Worm (Caenorhabditis elegans): Measurements from ENCODE around the gene cox-6B.

DNA sequence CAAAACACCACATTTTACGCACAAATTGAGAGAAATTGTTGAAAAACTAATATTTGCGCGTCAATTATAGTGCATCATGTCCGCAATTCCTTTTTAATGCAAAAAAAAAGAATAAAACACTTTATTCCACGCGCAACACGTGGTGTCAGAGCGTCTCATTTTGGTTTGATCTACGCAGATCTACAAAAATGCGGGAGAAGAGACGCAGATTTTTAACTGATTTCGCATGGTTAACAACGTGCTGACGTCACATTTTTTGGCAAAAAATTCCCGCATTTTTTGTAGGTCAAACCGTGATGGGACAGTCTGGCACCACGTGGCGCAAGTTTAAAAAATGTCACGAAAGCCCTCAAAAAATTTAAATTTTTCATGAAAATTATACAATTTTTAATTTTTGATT, 10.7 kb downstream of the cox-6B start:
- TF ChIP-seq lin-13 (GFP tag; optimal IDR thresholded peaks at IDR 0.05): no peak
- TF ChIP-seq gmeb-1 (tag; optimal IDR thresholded peaks at IDR 0.05): no peak
- no peak for TF ChIP-seq egl-27 (tag; optimal IDR thresholded peaks at IDR 0.05)
- TF ChIP-seq ZK546.5 (tag; optimal IDR thresholded peaks at IDR 0.05): no peak
- no peak for TF ChIP-seq ama-1 (optimal IDR thresholded peaks at IDR 0.05)
- no peak for TF ChIP-seq unc-62 (GFP tag; optimal IDR thresholded peaks at IDR 0.05)

Measured in whole organism, L2 larva.